Worm (Caenorhabditis elegans) whole organism, L3 larva: ENCODE data around the gene H39E23.3.

Experiments used
- ama-1 ChIP-seq: fragments of 150-350 bp; optimal IDR thresholded peaks from 2 replicates; lab custom pipeline; 2018
- elt-3 ChIP-seq, 3 experiments: fragments of 150-350 bp in 1 of 3; sonication (generic microtip) in 2 of 3; optimal IDR thresholded peaks; 2 replicates in 2 of 3; 4 replicates in 1 of 3; lab custom pipeline; 2014 to 2017; ENCODE audit warnings: missing biosample characterization in 3 of 3, missing genetic modification characterization in 3 of 3
- fkh-10 ChIP-seq: sonication (generic microtip); optimal IDR thresholded peaks from 2 replicates; lab custom pipeline; 2017; ENCODE audit warnings: missing biosample characterization, missing genetic modification reagents, missing genetic modification characterization
- nhr-12 ChIP-seq: fragments of 150-350 bp; optimal IDR thresholded peaks from 2 replicates; lab custom pipeline; 2014; ENCODE audit warnings: missing biosample characterization, missing genetic modification characterization
- nhr-28 ChIP-seq: fragments of 150-350 bp; optimal IDR thresholded peaks from 2 replicates; lab custom pipeline; 2014; ENCODE audit warnings: missing biosample characterization, missing genetic modification characterization
- nhr-77 ChIP-seq: fragments of 150-350 bp; optimal IDR thresholded peaks from 2 replicates; lab custom pipeline; 2014; ENCODE audit warnings: missing biosample characterization, missing genetic modification characterization
- pqm-1 ChIP-seq: fragments of 150-350 bp; optimal IDR thresholded peaks from 2 replicates; lab custom pipeline; 2017; ENCODE audit warnings: missing biosample characterization, missing genetic modification characterization, inconsistent platforms
- unc-39 ChIP-seq: sonication (generic microtip); optimal IDR thresholded peaks from 4 replicates; lab custom pipeline; 2017; ENCODE audit warnings: missing biosample characterization, missing genetic modification characterization
- unc-62 ChIP-seq: fragments of 150-350 bp; sonication (generic microtip); optimal IDR thresholded peaks from 4 replicates; lab custom pipeline; 2014; ENCODE audit warnings: missing biosample characterization, missing genetic modification reagents, missing genetic modification characterization
- ztf-11 ChIP-seq: fragments of 150-350 bp; optimal IDR thresholded peaks from 2 replicates; lab custom pipeline; 2014; ENCODE audit warnings: missing biosample characterization, missing genetic modification characterization

DNA sequence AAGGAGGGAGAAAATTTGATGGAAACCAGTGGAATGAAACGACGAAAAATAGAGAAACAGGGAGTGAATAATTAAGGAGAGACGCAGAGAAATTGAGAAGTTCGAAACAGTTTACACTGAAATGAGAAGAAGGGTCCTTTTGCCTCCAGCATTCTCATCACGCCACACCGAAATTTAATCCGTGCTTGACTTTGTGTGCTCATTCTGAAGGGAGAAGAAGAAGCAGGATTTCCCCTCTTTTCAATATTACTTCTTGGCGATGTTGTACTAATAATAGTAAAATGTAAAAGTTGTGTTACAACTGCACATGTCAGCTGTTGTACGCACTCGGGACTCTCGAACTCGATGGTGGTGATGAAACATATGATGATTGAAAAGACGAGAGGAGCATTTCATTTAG lies 46.0 kb downstream of the H39E23.3 start:
- TF ChIP-seq ama-1 (lab: Kevin White, UChicago), result no peak
- no peak for TF ChIP-seq unc-62
- no peak for TF ChIP-seq nhr-77 (tag; lab: Kevin White, UChicago)
- no peak for TF ChIP-seq nhr-28
- no peak for TF ChIP-seq ztf-11 (tag; lab: Kevin White, UChicago)
- TF ChIP-seq nhr-12, result no peak
- no peak for TF ChIP-seq elt-3 (tag; optimal IDR thresholded peaks at IDR 0.05; lab: Kevin White, UChicago)
- TF ChIP-seq fkh-10 (GFP tag; lab: Kevin White, UChicago), result no peak
- no peak for TF ChIP-seq unc-39 (tag; lab: Kevin White, UChicago)
- TF ChIP-seq pqm-1, result no peak
